Worm (Caenorhabditis elegans) whole organism, L1 larva: ENCODE results near the gene atp-5.

Experiments used
- nhr-11 ChIP-seq: fragments of 150-350 bp; optimal IDR thresholded peaks from 2 replicates; lab custom pipeline; 2014; ENCODE audit warnings: missing biosample characterization, missing genetic modification characterization
- nhr-76 ChIP-seq: sonication (generic microtip); optimal IDR thresholded peaks from 2 replicates; lab custom pipeline; 2017; ENCODE audit warnings: missing biosample characterization, missing genetic modification characterization
- nhr-77 ChIP-seq: fragments of 150-350 bp; optimal IDR thresholded peaks from 2 replicates; lab custom pipeline; 2014; ENCODE audit warnings: missing biosample characterization, missing genetic modification characterization
- nhr-85 ChIP-seq: sonication (generic microtip); peaks from one replicate; lab custom pipeline; 2016; ENCODE audit warnings: missing genetic modification characterization, inconsistent platforms, missing compliant biosample characterization
- skn-1 ChIP-seq: fragments of 150-350 bp; optimal IDR thresholded peaks from 2 replicates; lab custom pipeline; 2014; ENCODE audit warnings: missing biosample characterization, missing genetic modification characterization
- snpc-4 ChIP-seq: fragments of 150-350 bp; optimal IDR thresholded peaks from 2 replicates; lab custom pipeline; 2014; ENCODE audit warnings: missing biosample characterization, missing genetic modification characterization
- snu-23 ChIP-seq: sonication (generic microtip); optimal IDR thresholded peaks from 2 replicates; lab custom pipeline; 2016; ENCODE audit warnings: missing genetic modification characterization, missing compliant biosample characterization
- unc-62 ChIP-seq: fragments of 150-350 bp; optimal IDR thresholded peaks from 2 replicates; lab custom pipeline; 2014; ENCODE audit warnings: missing biosample characterization, missing genetic modification reagents, missing genetic modification characterization
- xbp-1 ChIP-seq: sonication (generic microtip); optimal IDR thresholded peaks from 2 replicates; lab custom pipeline; 2016; ENCODE audit warnings: missing genetic modification characterization, missing compliant biosample characterization

- TF ChIP-seq nhr-77 (tag; lab: Kevin White, UChicago) (peak; percentile 50), unc-62 (no peak), xbp-1 (tag; lab: Kevin White, UChicago) (peak; percentile 1), snpc-4 (no peak), nhr-85 (no peak), nhr-11 (peak; percentile 61), nhr-76 (tag; lab: Kevin White, UChicago) (no peak), skn-1 (no peak), snu-23 (GFP tag; lab: Kevin White, UChicago) (peak; percentile 38)
Measured at ce11 chrV:11080345-11081102, 43.1 kb downstream of the atp-5 start, which contains the start of gene act-1.
